Worm (Caenorhabditis elegans): ENCODE results near the gene ugt-17.

ugt-17 gene

ce11 chrV:10112187-10112586 lies 7.4 kb upstream of the ugt-17 start, which contains the start of gene C08B6.3:
Gene C08B6.3, minus strand, starts transcription at chrV:10112287.
- TF ChIP-seq unc-62 (GFP tag; optimal IDR thresholded peaks at IDR 0.05), result no peak

ce11 chrV:10111129-10111528 lies 6.4 kb upstream of the ugt-17 start:
- TF ChIP-seq unc-62 (GFP tag; optimal IDR thresholded peaks at IDR 0.05), result no peak

ce11 chrV:10107309-10107708 lies 2.5 kb upstream of the ugt-17 start, which contains the start of gene C08B6.11:
Gene C08B6.11, plus strand, starts transcription at chrV:10107609.
- TF ChIP-seq unc-62 (GFP tag; optimal IDR thresholded peaks at IDR 0.05), result no peak

ce11 chrV:10105412-10105811 lies 648 bp upstream of the ugt-17 start, which contains the start of gene C08B6.2:
Gene C08B6.2, plus strand, starts transcription at chrV:10105712.
- TF ChIP-seq unc-62 (GFP tag; optimal IDR thresholded peaks at IDR 0.05), result no peak

- TF ChIP-seq unc-62 (GFP tag; optimal IDR thresholded peaks at IDR 0.05), result no peak
Observed at ce11 chrV:10103811-10104210, 953 bp downstream of the ugt-17 start.

- TF ChIP-seq unc-62 (GFP tag; optimal IDR thresholded peaks at IDR 0.05), result no peak
Observed at ce11 chrV:10101916-10102315, 2.8 kb downstream of the ugt-17 start, which contains the start of gene C08B6.14. Gene C08B6.14, minus strand, starts transcription at chrV:10102016.

- TF ChIP-seq unc-62 (GFP tag; optimal IDR thresholded peaks at IDR 0.05), result no peak
Observed at ce11 chrV:10098429-10098828, 6.3 kb downstream of the ugt-17 start, which contains the start of gene ugt-47. Gene ugt-47, minus strand, starts transcription at chrV:10098597.

- no peak for TF ChIP-seq unc-62 (GFP tag; optimal IDR thresholded peaks at IDR 0.05)
Observed at ce11 chrV:10096932-10097331, 7.8 kb downstream of the ugt-17 start.

- TF ChIP-seq unc-62 (GFP tag; optimal IDR thresholded peaks at IDR 0.05), result no peak
Observed at ce11 chrV:10094374-10094773, 10.4 kb downstream of the ugt-17 start, which contains the start of gene srd-49. Gene srd-49, plus strand, starts transcription at chrV:10094674.

ce11 chrV:10091152-10091551 lies 13.6 kb downstream of the ugt-17 start, which contains the start of gene R04B5.11:
Gene R04B5.11, minus strand, starts transcription at chrV:10091252.
- TF ChIP-seq unc-62 (GFP tag; optimal IDR thresholded peaks at IDR 0.05), result no peak

- no peak for TF ChIP-seq unc-62 (GFP tag; optimal IDR thresholded peaks at IDR 0.05)
Observed at ce11 chrV:10090461-10090860, 14.3 kb downstream of the ugt-17 start, which contains the start of gene R04B5.7. Gene R04B5.7, minus strand, starts transcription at chrV:10090561.

ce11 chrV:10087103-10087502 lies 17.7 kb downstream of the ugt-17 start, which contains the start of gene R04B5.5:
Gene R04B5.5, plus strand, starts transcription at chrV:10087480.
- TF ChIP-seq unc-62 (GFP tag; optimal IDR thresholded peaks at IDR 0.05), result no peak

ce11 chrV:10086141-10086540 lies 18.6 kb downstream of the ugt-17 start:
- no peak for TF ChIP-seq unc-62 (GFP tag; optimal IDR thresholded peaks at IDR 0.05)

ce11 chrV:10084864-10085263 lies 19.9 kb downstream of the ugt-17 start, which contains the start of gene R04B5.6:
Gene R04B5.6, plus strand, starts transcription at chrV:10085164.
- TF ChIP-seq unc-62 (GFP tag; optimal IDR thresholded peaks at IDR 0.05), result no peak

- no peak for TF ChIP-seq unc-62 (GFP tag; optimal IDR thresholded peaks at IDR 0.05)
Observed at ce11 chrV:10083999-10084468, 20.7 kb downstream of the ugt-17 start, which contains the start of gene nhr-12. Gene nhr-12, minus strand, starts transcription at chrV:10084049.

- TF ChIP-seq unc-62 (GFP tag; optimal IDR thresholded peaks at IDR 0.05), result no peak
Observed at ce11 chrV:10081636-10082035, 23.1 kb downstream of the ugt-17 start, which contains the start of gene nhr-205. Gene nhr-205, minus strand, starts transcription at chrV:10081776.

ce11 chrV:10080905-10081304 lies 23.9 kb downstream of the ugt-17 start:
- TF ChIP-seq unc-62 (GFP tag; optimal IDR thresholded peaks at IDR 0.05), result no peak

Data from whole organism, dauer.